Worm (Caenorhabditis elegans): Measurements from ENCODE around the gene cyp-44A1.

The cyp-44A1 gene

DNA sequence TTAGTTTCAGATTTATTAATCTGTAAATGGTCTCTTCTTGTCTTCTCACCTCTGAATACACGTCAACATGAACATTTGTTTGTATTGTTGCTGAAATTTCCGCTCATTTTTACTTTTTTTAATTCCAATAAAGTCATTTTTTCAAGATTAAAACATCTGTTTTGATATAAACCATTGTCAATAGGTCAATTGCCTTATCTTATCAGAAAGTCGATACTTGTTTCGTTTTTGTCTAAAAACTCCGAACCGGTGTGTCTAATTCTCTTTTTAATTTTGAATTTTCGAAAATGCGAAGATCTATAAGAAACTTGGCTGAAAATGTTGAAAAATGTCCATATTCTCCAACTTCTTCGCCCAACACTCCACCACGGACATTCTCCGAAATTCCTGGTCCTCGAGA is at the start of gene cyp-44A1:
Gene cyp-44A1 (plus strand): TSS at position 285 of the 400 bp plus-strand sequence.
- no peak for TF ChIP-seq unc-62 (GFP tag; optimal IDR thresholded peaks at IDR 0.05)

DNA sequence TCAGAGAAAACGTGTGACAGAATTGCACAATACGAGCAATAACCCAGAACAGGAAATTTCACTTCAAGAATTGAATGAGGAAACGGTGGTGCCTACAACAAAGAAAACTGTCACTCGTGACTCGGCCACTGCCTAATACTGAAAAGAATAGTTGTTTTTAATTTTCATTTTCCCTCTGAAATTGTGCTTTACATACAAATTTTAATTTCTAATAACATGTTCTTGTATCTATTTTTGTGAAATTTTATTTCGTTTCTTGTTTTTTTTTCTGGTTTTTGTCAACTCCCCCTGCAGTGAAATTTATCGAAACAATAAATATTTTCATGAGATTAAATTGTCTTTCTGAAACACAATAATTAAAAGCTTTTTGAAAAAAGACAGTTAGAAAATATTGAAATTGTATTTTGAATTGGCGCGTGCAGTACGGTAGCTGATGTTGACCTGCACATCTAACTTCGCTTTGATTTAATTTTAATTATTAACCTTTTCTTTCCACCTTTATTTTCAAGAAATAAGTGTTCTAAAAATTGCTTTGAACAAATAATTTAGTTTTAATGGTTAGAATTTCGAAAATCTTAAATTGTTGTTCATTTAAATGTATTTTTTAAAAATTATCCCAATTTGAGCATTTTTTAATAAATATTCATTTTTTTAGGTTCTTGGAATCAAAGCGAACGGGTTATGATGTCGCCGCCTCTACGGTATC is 48.0 kb upstream of the cyp-44A1 start, which contains the start of gene daz-1:
Gene daz-1 (plus strand): TSS at position 656 of the 706 bp plus-strand sequence.
- no peak for TF ChIP-seq unc-62 (GFP tag; optimal IDR thresholded peaks at IDR 0.05)

DNA sequence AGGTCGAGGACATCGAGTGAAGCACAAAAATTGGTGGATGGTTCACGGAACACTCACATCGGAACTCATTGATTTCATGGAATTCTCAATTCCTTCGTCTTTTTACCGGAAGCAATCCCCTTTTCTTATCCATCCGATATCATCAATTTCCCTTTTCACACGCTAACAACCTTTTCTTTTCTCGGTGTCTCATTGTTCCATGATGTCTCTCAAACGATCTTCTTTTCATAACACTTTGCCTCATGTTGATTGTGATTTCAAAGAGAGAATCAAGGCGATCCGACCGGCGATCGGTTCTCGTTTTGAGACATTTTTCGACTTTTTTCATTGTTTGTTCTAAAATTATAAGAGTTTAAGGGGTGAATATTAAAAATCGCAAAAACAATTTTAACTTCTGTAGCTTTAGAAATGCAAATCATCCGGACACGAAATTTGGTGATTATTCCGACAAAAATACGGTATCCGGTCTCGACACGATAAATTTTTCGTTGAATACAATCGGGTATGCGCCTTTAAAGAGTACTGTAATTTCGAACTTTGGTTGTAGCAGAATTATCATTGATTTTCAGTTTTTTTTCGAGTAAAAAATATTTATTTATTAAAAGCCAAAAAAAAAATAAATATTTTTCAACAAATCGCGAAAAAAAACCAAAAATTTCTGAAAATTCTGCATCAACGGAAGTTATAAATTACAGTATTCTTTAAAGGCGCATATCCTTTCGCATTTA is 45.0 kb upstream of the cyp-44A1 start:
- TF ChIP-seq unc-62 (GFP tag; optimal IDR thresholded peaks at IDR 0.05): no peak

DNA sequence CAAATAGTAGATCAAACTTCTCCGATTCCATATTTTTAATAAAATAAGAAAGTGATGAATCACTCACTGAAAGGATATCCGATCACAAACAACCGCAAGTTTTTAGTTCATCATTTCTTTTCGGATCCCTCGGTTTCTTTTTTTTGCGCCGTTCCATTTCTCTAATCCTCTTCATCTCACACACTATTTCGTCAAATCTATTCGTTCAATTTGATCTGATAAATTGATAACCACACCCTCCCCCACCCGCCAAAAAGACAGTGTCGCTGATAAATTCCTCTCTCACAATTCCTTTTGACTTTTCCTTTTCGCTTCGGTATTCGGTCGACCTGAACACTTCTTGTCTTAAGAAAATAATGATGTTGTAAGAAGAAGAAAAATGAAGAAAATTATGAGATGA is 44.3 kb upstream of the cyp-44A1 start:
- no peak for TF ChIP-seq unc-62 (GFP tag; optimal IDR thresholded peaks at IDR 0.05)

DNA sequence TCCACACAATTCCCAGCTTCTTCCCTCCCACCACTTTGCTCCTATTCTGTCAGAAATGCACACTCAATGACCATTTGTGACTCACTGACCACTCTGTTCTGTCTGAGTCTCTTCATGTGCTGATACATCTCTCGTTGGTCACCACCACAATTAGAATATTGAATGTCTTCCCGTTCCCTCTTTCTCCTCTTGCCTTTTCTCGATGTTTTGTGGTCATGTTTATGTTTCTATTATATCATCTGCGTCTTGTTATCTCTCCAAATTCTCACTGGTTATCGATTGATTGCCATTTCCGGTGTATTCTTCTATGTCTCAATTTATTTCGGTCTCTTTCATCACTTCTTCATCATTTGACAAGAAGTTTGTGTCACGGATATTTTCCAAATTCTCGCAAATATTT is 42.9 kb upstream of the cyp-44A1 start:
- no peak for TF ChIP-seq unc-62 (GFP tag; optimal IDR thresholded peaks at IDR 0.05)

DNA sequence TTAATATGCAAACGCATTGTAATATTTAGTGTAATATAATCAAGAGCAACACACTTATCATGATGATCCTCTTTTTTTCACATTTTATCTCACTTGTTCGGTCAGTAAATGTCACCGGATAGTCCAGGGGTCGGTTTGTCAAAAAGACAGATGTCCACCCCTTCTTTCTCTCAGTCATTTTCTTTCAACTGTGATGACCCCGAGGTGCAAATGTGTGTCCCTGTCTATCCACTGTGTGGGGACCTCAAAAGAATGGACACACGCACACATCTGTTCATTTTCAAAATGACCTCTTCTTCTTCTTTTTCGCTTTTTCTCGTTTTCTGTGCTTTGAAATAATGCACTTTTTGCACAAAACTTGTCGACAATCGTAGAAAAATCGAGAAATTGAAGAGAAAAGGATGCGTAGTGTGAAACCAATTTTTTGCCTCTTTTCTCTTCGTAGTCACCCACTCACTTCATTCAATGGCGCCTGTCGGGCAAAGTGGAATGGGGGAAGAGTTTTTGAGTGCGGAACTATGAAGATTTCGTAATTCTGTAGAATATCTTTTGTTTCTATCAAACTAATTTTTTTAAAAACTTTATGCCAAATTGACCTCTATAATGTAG is 40.0 kb upstream of the cyp-44A1 start:
- no peak for TF ChIP-seq unc-62 (GFP tag; optimal IDR thresholded peaks at IDR 0.05)

DNA sequence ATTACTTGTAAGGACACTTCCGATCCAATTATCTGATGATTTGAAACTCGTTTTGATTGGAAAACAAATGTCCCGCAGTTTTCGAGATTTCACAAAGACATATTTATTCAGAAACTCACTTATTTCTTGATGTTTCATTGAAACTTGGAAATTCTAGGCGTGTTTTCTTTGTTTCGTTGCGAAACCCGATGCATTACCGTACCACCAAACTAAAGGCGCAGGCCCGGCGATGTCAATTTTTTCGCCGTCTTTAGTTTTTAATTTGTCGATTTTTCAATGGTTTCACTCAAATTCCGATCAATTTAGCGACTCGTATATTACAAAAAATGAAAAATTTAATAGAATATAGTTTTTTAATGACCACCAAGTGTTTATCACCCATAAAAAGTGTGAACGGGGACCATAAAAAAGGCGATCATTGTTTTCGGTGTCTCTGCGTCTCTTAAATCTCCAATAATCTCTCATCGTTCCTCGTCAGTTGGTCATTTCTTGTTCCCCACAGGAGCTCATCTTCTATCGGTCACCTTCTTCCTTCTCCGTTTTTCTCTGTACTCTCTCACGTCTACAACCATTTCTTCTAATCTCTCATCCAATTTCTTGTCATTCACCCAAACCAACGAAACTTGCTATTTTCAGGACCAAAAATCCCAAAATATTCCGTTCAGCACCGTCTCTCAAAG is 38.0 kb upstream of the cyp-44A1 start, which contains the start of gene clr-1:
Gene clr-1 (plus strand): TSS at position 630 of the 680 bp plus-strand sequence.
- no peak for TF ChIP-seq unc-62 (GFP tag; optimal IDR thresholded peaks at IDR 0.05)

DNA sequence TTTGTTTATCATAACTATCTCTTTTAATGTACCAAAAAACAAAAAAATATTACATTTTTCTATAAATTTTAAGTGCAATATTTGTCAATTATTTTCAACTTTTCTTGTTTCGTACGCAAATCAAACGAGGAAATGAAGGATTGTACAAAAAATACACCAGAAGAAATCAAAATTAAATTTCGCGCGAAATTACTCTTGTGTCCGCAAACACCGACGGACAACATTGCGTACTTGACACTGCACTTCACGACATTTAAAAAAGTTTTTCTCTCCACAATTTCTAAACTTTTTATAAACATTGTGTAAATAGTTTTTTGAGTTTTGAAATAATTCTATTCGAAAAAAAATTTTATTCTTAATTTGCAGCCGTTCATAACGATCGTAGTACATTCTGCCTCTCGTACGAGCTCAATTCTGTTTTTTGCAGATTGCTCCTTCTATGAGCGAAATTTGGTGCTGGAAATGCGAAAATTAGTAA is 29.9 kb upstream of the cyp-44A1 start, which contains the start of gene mrps-16:
Gene mrps-16 (plus strand): TSS at position 428 of the 478 bp plus-strand sequence.
- no peak for TF ChIP-seq unc-62 (GFP tag; optimal IDR thresholded peaks at IDR 0.05)

DNA sequence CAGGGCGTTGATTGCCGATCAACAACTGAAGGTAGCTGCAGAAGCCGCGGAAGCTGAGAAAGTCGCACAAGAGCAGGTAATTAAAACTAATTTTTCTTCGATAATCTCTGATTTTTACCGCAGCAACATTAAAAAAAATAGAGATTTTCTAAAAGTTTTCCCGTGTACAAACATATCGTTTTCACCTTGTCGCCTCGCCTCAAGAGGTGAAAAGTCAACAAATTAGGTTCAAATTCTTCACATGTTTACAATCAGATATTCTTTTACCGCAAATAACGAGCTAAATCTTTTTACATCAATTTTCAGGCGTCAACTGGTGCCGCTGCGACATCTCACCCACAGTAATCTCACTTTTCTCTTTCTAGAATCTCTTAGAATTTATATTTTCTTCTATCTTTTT is 28.9 kb upstream of the cyp-44A1 start, which contains the start of gene ilcr-2:
Gene ilcr-2 (plus strand): TSS at position 301 of the 400 bp plus-strand sequence.
- TF ChIP-seq unc-62 (GFP tag; optimal IDR thresholded peaks at IDR 0.05): no peak

DNA sequence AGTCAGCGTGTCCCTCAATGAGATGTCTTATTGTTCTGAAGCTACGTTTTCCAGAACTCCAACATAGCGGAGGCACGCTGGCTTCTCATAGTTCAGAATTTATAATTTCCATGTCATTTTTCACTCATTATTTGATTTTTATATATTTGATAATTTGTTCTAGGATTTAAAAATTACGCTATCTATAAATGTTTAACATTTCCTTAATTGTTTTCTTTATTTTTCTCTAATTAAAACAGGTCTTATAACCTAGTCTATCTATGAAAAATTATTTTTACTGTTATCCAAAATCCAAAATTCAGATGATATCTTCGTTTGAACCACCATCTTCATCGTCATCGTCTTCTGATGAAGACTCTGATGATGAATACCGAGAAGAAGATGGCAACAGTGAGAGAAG is 25.5 kb upstream of the cyp-44A1 start, which contains the start of gene F56D1.1:
Gene F56D1.1 (plus strand): TSS at position 301 of the 400 bp plus-strand sequence.
- TF ChIP-seq unc-62 (GFP tag; optimal IDR thresholded peaks at IDR 0.05): no peak

DNA sequence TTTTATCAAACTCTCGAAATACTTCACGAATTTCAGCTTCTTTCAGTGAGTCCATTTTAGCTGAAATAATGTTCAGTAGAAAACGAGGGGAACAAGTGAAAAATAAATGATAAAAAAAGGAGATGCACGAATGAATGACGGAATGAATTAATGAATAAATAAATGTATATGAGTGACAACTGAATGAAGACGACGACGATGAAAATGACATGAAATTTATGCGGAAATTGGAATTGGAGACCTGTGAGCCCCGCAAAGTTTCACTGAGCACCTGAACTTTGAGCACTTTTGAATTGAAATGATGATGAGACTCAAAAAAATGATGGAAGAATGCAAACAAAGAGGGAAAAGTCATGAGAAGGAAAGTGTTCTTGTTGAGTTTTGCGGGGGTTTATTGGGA is 21.9 kb upstream of the cyp-44A1 start, which contains the start of gene cal-8:
Gene cal-8 (minus strand): TSS at position 60 of the 400 bp plus-strand sequence.
- TF ChIP-seq unc-62 (GFP tag; optimal IDR thresholded peaks at IDR 0.05): no peak

DNA sequence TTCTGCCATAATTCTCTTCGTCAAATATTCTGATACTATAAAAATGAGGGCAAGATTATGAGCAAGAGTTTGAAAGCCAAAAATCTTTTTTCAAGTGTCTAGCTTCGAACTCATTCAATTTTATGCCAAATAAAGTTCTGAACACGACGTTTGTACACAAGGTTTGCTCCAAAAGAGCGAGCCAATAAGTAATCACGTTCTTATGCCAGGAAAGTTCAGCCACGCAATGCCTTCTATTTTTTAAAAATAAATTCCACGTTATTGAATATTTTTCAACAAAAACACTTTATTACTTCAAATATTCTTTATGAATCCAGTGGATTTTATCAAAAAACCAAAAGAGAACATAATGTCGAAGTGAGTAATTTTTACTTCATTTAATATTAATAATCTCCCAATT is 16.0 kb upstream of the cyp-44A1 start, which contains the start of gene nep-5:
Gene nep-5 (plus strand): TSS at position 301 of the 400 bp plus-strand sequence.
- TF ChIP-seq unc-62 (GFP tag; optimal IDR thresholded peaks at IDR 0.05): no peak

DNA sequence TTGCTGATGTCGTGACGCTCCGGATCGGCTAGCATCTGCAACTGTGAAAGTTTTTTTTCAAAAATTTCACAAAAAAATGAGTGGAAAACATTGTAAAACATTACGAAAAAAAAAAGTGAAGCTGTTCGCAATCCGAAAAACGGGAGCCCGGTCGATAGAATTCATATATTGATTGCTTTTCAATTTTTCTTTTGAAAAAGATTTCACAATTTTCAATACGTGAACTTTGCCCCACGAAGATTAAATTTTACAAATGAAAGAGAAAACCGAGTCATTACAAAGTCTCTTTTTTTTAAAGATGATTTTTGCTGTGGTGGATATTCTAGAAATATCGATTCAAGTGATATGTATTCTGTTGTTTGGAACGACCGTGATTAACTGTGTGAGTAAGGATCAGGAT is 9.4 kb upstream of the cyp-44A1 start, which contains the start of gene F12A10.6:
Gene F12A10.6 (minus strand): TSS at position 101 of the 400 bp plus-strand sequence.
- no peak for TF ChIP-seq unc-62 (GFP tag; optimal IDR thresholded peaks at IDR 0.05)

DNA sequence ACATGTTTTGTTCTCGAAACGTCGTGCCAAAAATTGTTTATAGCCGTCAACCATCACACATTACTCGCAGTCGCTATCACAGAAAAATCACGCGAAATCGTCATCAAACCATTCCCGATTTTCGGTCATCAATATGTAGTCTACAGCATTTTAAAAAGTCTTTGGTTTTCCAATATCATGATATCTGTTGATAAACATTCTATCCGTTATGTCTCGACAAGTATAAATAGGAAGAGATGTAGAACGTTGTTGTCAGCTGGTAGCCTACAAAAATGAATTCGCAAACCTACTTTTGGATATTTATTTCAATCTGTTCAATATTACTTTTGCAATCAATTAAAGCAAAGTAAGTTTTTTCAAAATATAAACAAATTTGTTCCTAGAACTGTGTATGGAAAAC is 7.5 kb upstream of the cyp-44A1 start, which contains the start of gene F12A10.1:
Gene F12A10.1 (plus strand): TSS at position 166 of the 400 bp plus-strand sequence.
- no peak for TF ChIP-seq unc-62 (GFP tag; optimal IDR thresholded peaks at IDR 0.05)

DNA sequence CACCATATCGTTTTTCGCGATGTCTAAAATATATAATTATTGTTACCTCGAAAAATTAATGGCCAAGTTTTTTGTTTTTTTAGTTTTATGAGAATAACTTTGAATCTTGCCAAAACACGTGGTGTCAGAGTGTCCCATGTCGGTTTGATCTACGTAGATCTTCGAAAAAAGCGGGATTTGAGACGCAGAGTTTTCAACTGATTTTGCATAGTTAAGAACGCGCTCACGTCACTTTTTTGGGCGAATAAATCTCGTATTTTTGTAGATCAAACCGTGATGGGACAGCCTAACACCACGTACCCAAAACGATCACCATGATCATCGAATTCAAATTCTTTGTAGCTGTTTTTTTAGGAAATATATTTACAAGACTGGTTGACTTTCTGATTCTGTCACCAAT is 6.3 kb upstream of the cyp-44A1 start:
- no peak for TF ChIP-seq unc-62 (GFP tag; optimal IDR thresholded peaks at IDR 0.05)
